Fruit fly (Drosophila melanogaster) whole organism, embryonic: ENCODE results near the gene TwdlC.

Source experiments
- Aef1 ChIP-seq: fragments of 200-800 bp; sonication (Bioruptor generic); IDR thresholded peaks from 3 replicates; pipeline ENCODE4 v1.3.6; 2022; ENCODE audit warnings: missing biosample characterization, missing genetic modification characterization
- Atf-2 ChIP-seq: fragments of 200-800 bp; sonication (Bioruptor generic); optimal IDR thresholded peaks from 2 replicates; lab custom pipeline; 2016; ENCODE audit warnings: missing biosample characterization, missing genetic modification characterization
- Bdp1 ChIP-seq: fragments of 200-800 bp; sonication (Bioruptor generic); optimal IDR thresholded peaks from 3 replicates; lab custom pipeline; 2016; ENCODE audit warnings: missing biosample characterization, missing genetic modification characterization
- CG11504 ChIP-seq: fragments of 200-800 bp; sonication (Bioruptor generic); optimal IDR thresholded peaks from 3 replicates; lab custom pipeline; 2019; ENCODE audit warnings: missing biosample characterization, mild to moderate bottlenecking, missing genetic modification characterization, moderate library complexity
- CG12391 ChIP-seq: fragments of 200-800 bp; sonication (Bioruptor generic); optimal IDR thresholded peaks from 3 replicates; lab custom pipeline; 2018; ENCODE audit warnings: missing biosample characterization, mild to moderate bottlenecking, missing genetic modification characterization, moderate library complexity
- CG13894 ChIP-seq: fragments of 200-800 bp; sonication (Bioruptor generic); optimal IDR thresholded peaks from 3 replicates; lab custom pipeline; 2018; ENCODE audit warnings: missing biosample characterization, mild to moderate bottlenecking, missing genetic modification characterization, moderate library complexity
- CG15269 ChIP-seq: fragments of 200-800 bp; sonication (Bioruptor generic); optimal IDR thresholded peaks from 2 replicates; lab custom pipeline; 2018; ENCODE audit warnings: missing biosample characterization, mild to moderate bottlenecking, missing genetic modification characterization, moderate library complexity
- CG17186 ChIP-seq: fragments of 200-800 bp; sonication (Bioruptor generic); optimal IDR thresholded peaks from 3 replicates; lab custom pipeline; 2017; ENCODE audit warnings: missing biosample characterization, missing genetic modification reagents, missing genetic modification characterization
- CG2120 ChIP-seq: fragments of 200-800 bp; sonication (Bioruptor generic); optimal IDR thresholded peaks from 3 replicates; lab custom pipeline; 2016; ENCODE audit warnings: missing biosample characterization, missing genetic modification characterization
- CG2712 ChIP-seq: fragments of 200-800 bp; optimal IDR thresholded peaks from 3 replicates; lab custom pipeline; 2019; ENCODE audit warnings: missing biosample characterization, mild to moderate bottlenecking, missing genetic modification characterization, moderate library complexity
- CG30403 ChIP-seq: fragments of 200-800 bp; sonication (Bioruptor generic); optimal IDR thresholded peaks from 3 replicates; lab custom pipeline; 2016; ENCODE audit warnings: missing biosample characterization, missing genetic modification characterization
- CG33557 ChIP-seq: fragments of 200-800 bp; sonication (Bioruptor generic); optimal IDR thresholded peaks from 2 replicates; lab custom pipeline; 2019; ENCODE audit warnings: missing biosample characterization, mild to moderate bottlenecking, missing genetic modification characterization, moderate library complexity
- CG4424 ChIP-seq: fragments of 200-800 bp; sonication (Bioruptor generic); optimal IDR thresholded peaks from 3 replicates; lab custom pipeline; 2016; ENCODE audit warnings: missing biosample characterization, missing genetic modification characterization
- CG6683 ChIP-seq: fragments of 200-800 bp; sonication (Bioruptor generic); optimal IDR thresholded peaks from 2 replicates; lab custom pipeline; 2017; ENCODE audit warnings: missing biosample characterization, mild to moderate bottlenecking, missing genetic modification characterization, missing genetic modification reagents
- CG6854 ChIP-seq: fragments of 200-800 bp; sonication (Bioruptor generic); optimal IDR thresholded peaks from 3 replicates; lab custom pipeline; 2017; ENCODE audit warnings: missing biosample characterization, mild to moderate bottlenecking, missing genetic modification characterization
- CG7786 ChIP-seq: fragments of 200-800 bp; sonication (Bioruptor generic); optimal IDR thresholded peaks from 2 replicates; lab custom pipeline; 2016; ENCODE audit warnings: missing biosample characterization, missing genetic modification characterization
- CG9817 ChIP-seq: fragments of 200-800 bp; sonication (Bioruptor generic); optimal IDR thresholded peaks from 2 replicates; lab custom pipeline; 2018; ENCODE audit warnings: missing biosample characterization, mild to moderate bottlenecking, missing genetic modification characterization, moderate library complexity
- Dip3 ChIP-seq: fragments of 200-800 bp; sonication (Bioruptor generic); optimal IDR thresholded peaks from 3 replicates; lab custom pipeline; 2016; ENCODE audit warnings: missing biosample characterization, missing genetic modification characterization
- Drgx ChIP-seq: fragments of 200-800 bp; sonication (Bioruptor generic); IDR thresholded peaks from 2 replicates; pipeline ENCODE4 v1.3.6; 2022; ENCODE audit warnings: missing biosample characterization, missing genetic modification characterization
- Eip74EF ChIP-seq, 2 experiments: fragments of 200-800 bp in 1 of 2; fragments of >200 bp in 1 of 2; sonication (Bioruptor generic) in 1 of 2; optimal IDR thresholded peaks; 2 replicates each; lab custom pipeline; 2017 to 2019; ENCODE audit warnings: missing biosample characterization in 2 of 2, missing genetic modification characterization in 2 of 2, mild to moderate bottlenecking in 1 of 2, moderate library complexity in 1 of 2
- Elba2 ChIP-seq: fragments of 200-800 bp; sonication (Bioruptor generic); optimal IDR thresholded peaks from 3 replicates; lab custom pipeline; 2016; ENCODE audit warnings: missing biosample characterization, missing genetic modification characterization
- Ets65A ChIP-seq: fragments of 200-800 bp; sonication (Bioruptor generic); peaks from one replicate; lab custom pipeline; 2016; ENCODE audit warnings: missing biosample characterization, missing genetic modification characterization
- Gsc ChIP-seq: fragments of 200-800 bp; sonication (Bioruptor generic); IDR thresholded peaks from 2 replicates; pipeline ENCODE4 v1.3.6; 2022; ENCODE audit warnings: missing biosample characterization, missing genetic modification characterization
- H15 ChIP-seq: fragments of 200-800 bp; sonication (Bioruptor generic); IDR thresholded peaks from 3 replicates; pipeline ENCODE4 v1.3.6; 2022; ENCODE audit warnings: missing biosample characterization, missing genetic modification characterization
- HLH3B ChIP-seq: fragments of 200-800 bp; sonication (Bioruptor generic); IDR thresholded peaks from 2 replicates; pipeline ENCODE4 v1.3.6; 2022; ENCODE audit warnings: missing biosample characterization, missing genetic modification characterization
- HmgZ ChIP-seq: fragments of 200-800 bp; sonication (Bioruptor generic); optimal IDR thresholded peaks from 2 replicates; lab custom pipeline; 2018; ENCODE audit warnings: missing biosample characterization, mild to moderate bottlenecking, missing genetic modification characterization
- Jarid2 ChIP-seq: fragments of 200-800 bp; sonication (Bioruptor generic); optimal IDR thresholded peaks from 3 replicates; lab custom pipeline; 2017; ENCODE audit warnings: mild to moderate bottlenecking, missing biosample characterization, missing genetic modification reagents, missing genetic modification characterization
- Mrtf ChIP-seq: fragments of 200-800 bp; sonication (Bioruptor generic); IDR thresholded peaks from 3 replicates; pipeline ENCODE4 v1.3.6; 2022; ENCODE audit warnings: missing biosample characterization, missing genetic modification characterization
- NfI ChIP-seq: fragments of 200-800 bp; sonication (Bioruptor generic); optimal IDR thresholded peaks from 3 replicates; lab custom pipeline; 2018; ENCODE audit warnings: missing biosample characterization, mild to moderate bottlenecking, missing genetic modification characterization, moderate library complexity
- Opbp ChIP-seq: fragments of 200-800 bp; sonication (Bioruptor generic); IDR thresholded peaks from 3 replicates; pipeline ENCODE4 v1.3.6; 2022; ENCODE audit warnings: missing biosample characterization, missing genetic modification characterization; ENCODE audit not compliant: partially characterized antibody
- Poxn ChIP-seq: fragments of 200-800 bp; sonication (Bioruptor generic); IDR thresholded peaks from 2 replicates; pipeline ENCODE4 v1.3.6; 2022; ENCODE audit warnings: missing biosample characterization, missing genetic modification characterization
- TFAM ChIP-seq: fragments of 200-800 bp; sonication (Bioruptor generic); optimal IDR thresholded peaks from 2 replicates; lab custom pipeline; 2017; ENCODE audit warnings: missing biosample characterization, missing genetic modification characterization, inconsistent platforms
- amos ChIP-seq: fragments of 200-800 bp; sonication (Bioruptor generic); IDR thresholded peaks from 2 replicates; pipeline ENCODE4 v1.3.6; 2022; ENCODE audit warnings: missing biosample characterization, missing genetic modification characterization; ENCODE audit not compliant: partially characterized antibody
- bcd ChIP-seq: fragments of 200-800 bp; sonication (Bioruptor generic); optimal IDR thresholded peaks from 2 replicates; lab custom pipeline; 2017; ENCODE audit warnings: missing biosample characterization, mild to moderate bottlenecking, missing genetic modification characterization
- bsh ChIP-seq, 2 experiments: fragments of 200-800 bp; sonication (Bioruptor generic); optimal IDR thresholded peaks; 2 replicates each; lab custom pipeline; 2017 to 2018; ENCODE audit warnings: mild to moderate bottlenecking in 2 of 2, missing biosample characterization in 2 of 2, missing genetic modification characterization in 2 of 2, moderate library complexity in 1 of 2
- cato ChIP-seq: fragments of 200-800 bp; sonication (Bioruptor generic); optimal IDR thresholded peaks from 2 replicates; lab custom pipeline; 2016; ENCODE audit warnings: missing biosample characterization, missing genetic modification characterization, borderline replicate concordance
- dmrt99B ChIP-seq: fragments of 200-800 bp; sonication (Bioruptor generic); optimal IDR thresholded peaks from 2 replicates; lab custom pipeline; 2018; ENCODE audit warnings: missing biosample characterization, mild to moderate bottlenecking, missing genetic modification characterization, moderate library complexity
- fd3F ChIP-seq: fragments of 200-800 bp; sonication (Bioruptor generic); optimal IDR thresholded peaks from 2 replicates; lab custom pipeline; 2018; ENCODE audit warnings: missing biosample characterization, mild to moderate bottlenecking, missing genetic modification characterization, moderate library complexity
- gcm ChIP-seq: fragments of 200-800 bp; sonication (Bioruptor generic); optimal IDR thresholded peaks from 2 replicates; lab custom pipeline; 2019; ENCODE audit warnings: missing biosample characterization, mild to moderate bottlenecking, missing genetic modification characterization, moderate library complexity
- gsb ChIP-seq: fragments of 200-800 bp; sonication (Bioruptor generic); IDR thresholded peaks from 2 replicates; pipeline ENCODE4 v1.3.6; 2022; ENCODE audit warnings: missing biosample characterization, missing genetic modification characterization
- h ChIP-seq: fragments of >200 bp; optimal IDR thresholded peaks from 2 replicates; lab custom pipeline; 2017
- inv ChIP-seq: fragments of 200-800 bp; sonication (Bioruptor generic); IDR thresholded peaks from 2 replicates; pipeline ENCODE4 v1.3.6; 2022; ENCODE audit warnings: missing biosample characterization, missing genetic modification characterization; ENCODE audit not compliant: partially characterized antibody
- lov ChIP-seq, 2 experiments: fragments of 200-800 bp in 1 of 2; fragments of >200 bp in 1 of 2; sonication (Bioruptor generic) in 1 of 2; IDR thresholded peaks in 1 of 2; optimal IDR thresholded peaks in 1 of 2; 2 replicates in 1 of 2; 3 replicates in 1 of 2; pipeline versions ENCODE4 v1.3.6 to Lab custom; 2017 to 2022; ENCODE audit warnings: missing biosample characterization in 1 of 2, missing genetic modification characterization in 1 of 2
- maf-S ChIP-seq: fragments of 200-800 bp; sonication (Bioruptor generic); optimal IDR thresholded peaks from 2 replicates; lab custom pipeline; 2016; ENCODE audit warnings: missing biosample characterization, missing genetic modification characterization
- pho ChIP-seq: fragments of 200-800 bp; sonication (Bioruptor generic); optimal IDR thresholded peaks from 2 replicates; lab custom pipeline; 2016; ENCODE audit warnings: missing biosample characterization, missing genetic modification characterization
- psq ChIP-seq: fragments of 200-800 bp; sonication (Bioruptor generic); optimal IDR thresholded peaks from 2 replicates; lab custom pipeline; 2017; ENCODE audit warnings: missing biosample characterization, missing genetic modification characterization
- shn ChIP-seq: fragments of 200-800 bp; sonication (Bioruptor generic); optimal IDR thresholded peaks from 3 replicates; lab custom pipeline; 2016; ENCODE audit warnings: missing biosample characterization, missing genetic modification characterization
- slp2 ChIP-seq: fragments of 200-800 bp; sonication (Bioruptor generic); optimal IDR thresholded peaks from 2 replicates; lab custom pipeline; 2016; ENCODE audit warnings: missing biosample characterization, missing genetic modification characterization
- tio ChIP-seq: fragments of 200-800 bp; sonication (Bioruptor generic); optimal IDR thresholded peaks from 2 replicates; lab custom pipeline; 2017; ENCODE audit warnings: missing biosample characterization, missing genetic modification characterization, inconsistent platforms
- wdn ChIP-seq: fragments of 200-800 bp; sonication (Bioruptor generic); IDR thresholded peaks from 2 replicates; pipeline ENCODE4 v1.3.6; 2022; ENCODE audit warnings: missing biosample characterization, missing genetic modification characterization
- wor ChIP-seq: fragments of 200-800 bp; sonication (Bioruptor generic); IDR thresholded peaks from 2 replicates; pipeline ENCODE4 v1.3.6; 2022; ENCODE audit warnings: missing biosample characterization, missing genetic modification characterization

Gene TwdlC

DNA sequence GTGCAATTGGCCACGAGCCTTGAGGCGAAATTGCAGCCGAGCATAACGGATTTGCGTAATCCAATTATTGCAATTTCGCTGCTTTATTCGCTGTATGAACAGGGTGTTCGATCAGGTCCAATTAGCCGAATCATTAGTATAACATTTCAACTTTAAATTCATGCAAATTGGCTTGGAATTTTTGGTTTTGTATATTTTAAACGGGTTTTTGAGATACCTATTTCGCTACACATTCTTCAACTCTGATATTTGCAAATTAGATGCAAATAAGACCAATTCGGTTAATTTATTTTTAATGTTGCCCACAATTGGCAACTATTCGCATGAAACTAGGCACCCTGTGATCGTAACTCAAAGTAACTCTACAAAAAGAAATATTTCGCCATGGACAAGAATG lies 41.2 kb upstream of the TwdlC start:
- TF ChIP-seq Drgx: peak; percentile 91
- peak in 1 of 2 experiments; percentile 70 for TF ChIP-seq bsh (GFP tag; optimal IDR thresholded peaks at IDR 0.05; lab: Kevin White, UChicago)
- no peak for TF ChIP-seq gcm (GFP tag; lab: Kevin White, UChicago)
- 0 out of 2 replicates have a peak, but pooled peaks have one; percentile 21 for TF ChIP-seq gsb
- no peak for TF ChIP-seq CG4424 (GFP tag; lab: Kevin White, UChicago)
- TF ChIP-seq CG30403 (GFP tag; lab: Kevin White, UChicago): peak; percentile 28
- peak; percentile 94 for TF ChIP-seq Ets65A
- no peak for TF ChIP-seq Opbp (GFP tag; lab: Robert Waterston, UW)
- TF ChIP-seq slp2: no peak
- TF ChIP-seq CG11504 (tag; lab: Kevin White, UChicago): peak; percentile 15
- TF ChIP-seq Dip3 (GFP tag; lab: Kevin White, UChicago): peak; percentile 1
- peak; percentile 30 for TF ChIP-seq maf-S (GFP tag; lab: Kevin White, UChicago)
- TF ChIP-seq Atf-2 (GFP tag; lab: Kevin White, UChicago): peak; percentile 35
- no peak for TF ChIP-seq Aef1 (GFP tag; lab: Robert Waterston, UW)
- peak; percentile 31 for TF ChIP-seq fd3F (GFP tag; lab: Kevin White, UChicago)
- TF ChIP-seq HLH3B: 0 out of 2 replicates have a peak, but pooled peaks have one; percentile 6
- no peak for TF ChIP-seq Gsc (GFP tag; lab: Robert Waterston, UW)
- TF ChIP-seq wor (GFP tag; lab: Robert Waterston, UW): no peak; the same call in 1 of the 2 replicates
- TF ChIP-seq bcd: no peak
- no peak for TF ChIP-seq h
- peak; percentile 19 for TF ChIP-seq NfI (GFP tag; lab: Kevin White, UChicago)
- no peak for TF ChIP-seq psq (GFP tag; lab: Kevin White, UChicago)
- peak; percentile 20 for TF ChIP-seq tio (GFP tag; lab: Kevin White, UChicago)
- no peak for TF ChIP-seq Jarid2 (GFP tag; lab: Kevin White, UChicago)
- no peak for TF ChIP-seq H15
- no peak for TF ChIP-seq CG13894 (tag; lab: Kevin White, UChicago)
- TF ChIP-seq CG7786 (GFP tag; lab: Kevin White, UChicago): peak; percentile 30
- TF ChIP-seq Poxn (GFP tag; lab: Robert Waterston, UW): no peak
- TF ChIP-seq CG2120 (GFP tag; lab: Kevin White, UChicago): peak; percentile 62
- no peak for TF ChIP-seq CG6683
- TF ChIP-seq CG15269 (tag; lab: Kevin White, UChicago): no peak
- no peak for TF ChIP-seq Eip74EF (GFP tag; optimal IDR thresholded peaks at IDR 0.05; lab: Kevin White, UChicago)
- no peak for TF ChIP-seq Mrtf (GFP tag; lab: Robert Waterston, UW)
- TF ChIP-seq wdn (GFP tag; lab: Robert Waterston, UW): no peak
- TF ChIP-seq inv: no peak
- TF ChIP-seq lov (optimal IDR thresholded peaks at IDR 0.05; lab: Kevin White, UChicago): no peak
- no peak for TF ChIP-seq lov (GFP tag; IDR thresholded peaks at IDR 0.05; lab: Robert Waterston, UW)
- no peak for TF ChIP-seq amos (GFP tag; lab: Robert Waterston, UW)
- no peak for TF ChIP-seq CG12391 (tag; lab: Kevin White, UChicago)
- no peak for TF ChIP-seq CG33557 (GFP tag; lab: Kevin White, UChicago)
- no peak for TF ChIP-seq Bdp1 (GFP tag; lab: Kevin White, UChicago)
- no peak for TF ChIP-seq TFAM (GFP tag; lab: Kevin White, UChicago)
- peak; percentile 20 for TF ChIP-seq HmgZ
- TF ChIP-seq CG6854 (GFP tag; lab: Kevin White, UChicago): no peak
- peak; percentile 31 for TF ChIP-seq CG9817
- peak; percentile 32 for TF ChIP-seq cato (GFP tag; lab: Kevin White, UChicago)
- TF ChIP-seq Elba2: no peak
- peak; percentile 25 for TF ChIP-seq dmrt99B (tag; lab: Kevin White, UChicago)
- no peak for TF ChIP-seq CG2712 (tag; lab: Kevin White, UChicago)
- no peak for TF ChIP-seq CG17186 (GFP tag; lab: Kevin White, UChicago)
- peak; percentile 52 for TF ChIP-seq shn (GFP tag; lab: Kevin White, UChicago)
- TF ChIP-seq pho (GFP tag; lab: Kevin White, UChicago): peak; percentile 64
